Worm (Caenorhabditis elegans): Measurements from ENCODE around the gene alh-4.

alh-4 gene

DNA sequence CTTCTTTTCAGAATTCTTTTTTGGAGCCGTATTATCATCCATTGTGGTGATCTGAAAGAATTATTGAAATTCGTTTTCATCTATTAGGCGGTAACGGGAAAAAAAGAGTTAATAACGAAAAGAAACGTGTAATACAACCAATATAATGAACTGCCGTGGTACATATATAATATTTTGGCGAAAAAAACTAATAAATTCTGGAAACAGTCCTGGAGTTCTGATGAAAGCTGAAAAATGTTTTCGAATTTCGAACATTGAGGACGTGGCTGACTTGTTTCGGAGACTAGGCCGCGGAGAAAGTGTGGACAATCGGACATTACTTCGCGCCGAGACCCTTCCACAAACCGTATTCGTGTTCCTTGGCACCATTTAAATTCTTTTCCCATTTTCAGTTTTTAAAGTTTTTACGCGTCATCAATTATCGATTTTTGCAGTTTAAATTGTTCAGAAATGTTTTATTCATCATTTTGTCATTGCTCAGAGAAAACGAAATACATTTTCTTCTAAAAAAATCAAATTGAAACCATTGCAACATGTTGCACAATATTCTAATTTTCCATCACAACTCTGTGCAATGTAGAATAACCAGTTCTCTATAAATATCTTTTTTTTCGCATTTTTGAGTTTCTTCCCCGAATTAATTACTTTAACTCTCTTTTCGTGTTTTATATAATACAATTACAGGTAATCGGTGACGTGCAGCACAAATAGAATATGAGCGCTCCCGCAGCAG lies 3.9 kb upstream of the alh-4 start, which contains the start of the genes gad-1 and erfa-1 (continued):
- TF ChIP-seq atf-7 (tag; optimal IDR thresholded peaks at IDR 0.05) (no peak), attf-5 (GFP tag; optimal IDR thresholded peaks at IDR 0.05) (peak; percentile 47), Y79H2A.3 (GFP tag; conservative IDR thresholded peaks at IDR 0.05) (no peak), die-1 (tag; optimal IDR thresholded peaks at IDR 0.05) (no peak), dpff-1 (tag; optimal IDR thresholded peaks at IDR 0.05) (no peak), unc-130 (GFP tag; optimal IDR thresholded peaks at IDR 0.05) (no peak), lsl-1 (GFP tag; optimal IDR thresholded peaks at IDR 0.05) (peak; percentile 77), F52B5.7 (tag; optimal IDR thresholded peaks at IDR 0.05) (no peak), snpc-3.4 (tag; optimal IDR thresholded peaks at IDR 0.05) (no peak), aptf-2 (GFP tag; conservative IDR thresholded peaks at IDR 0.05) (no peak), rcor-1 (GFP tag; IDR thresholded peaks at IDR 0.05) (peak; percentile 68), snpc-1.1 (tag; optimal IDR thresholded peaks at IDR 0.05; ENCODE audit: insufficient read depth) (no peak), hsf-1 (GFP tag; IDR thresholded peaks at IDR 0.05) (no peak), madf-6 (GFP tag; IDR thresholded peaks at IDR 0.05) (peak; percentile 69), let-526 (GFP tag; IDR thresholded peaks at IDR 0.05) (no peak), B0261.1 (tag; optimal IDR thresholded peaks at IDR 0.05) (no peak)

ce11 chrV:6430526-6431371 lies 1.0 kb upstream of the alh-4 start:
- TF ChIP-seq B0336.3 (GFP tag; IDR thresholded peaks at IDR 0.05) = no peak
- TF ChIP-seq ztf-25 (GFP tag; IDR thresholded peaks at IDR 0.05) = no peak
- no peak for TF ChIP-seq C17E4.6 (GFP tag; IDR thresholded peaks at IDR 0.05)
- no peak for TF ChIP-seq B0261.1 (tag; optimal IDR thresholded peaks at IDR 0.05)
- TF ChIP-seq nfya-1 (tag; optimal IDR thresholded peaks at IDR 0.05; ENCODE audit: borderline replicate concordance, insufficient read depth) = no peak
- no peak for TF ChIP-seq dox-1 (GFP tag; IDR thresholded peaks at IDR 0.05)
- no peak for TF ChIP-seq nhr-179 (tag; optimal IDR thresholded peaks at IDR 0.05)
- 0 out of 2 replicates have a peak, but pooled peaks have one; percentile 9 for TF ChIP-seq F33H1.4 (GFP tag; IDR thresholded peaks at IDR 0.05)
- no peak for TF ChIP-seq F22D6.2 (tag; optimal IDR thresholded peaks at IDR 0.05)
- no peak for TF ChIP-seq lsl-1 (GFP tag; optimal IDR thresholded peaks at IDR 0.05)
- no peak for TF ChIP-seq ceh-27 (GFP tag; optimal IDR thresholded peaks at IDR 0.05)
- no peak for TF ChIP-seq mel-28 (tag; optimal IDR thresholded peaks at IDR 0.05; ENCODE audit: borderline replicate concordance)
- no peak for TF ChIP-seq cebp-1 (GFP tag; IDR thresholded peaks at IDR 0.05)
- TF ChIP-seq cebp-1 (tag; optimal IDR thresholded peaks at IDR 0.05) = peak; percentile 48
- peak; percentile 52; the same call in 1 of the 2 replicates for TF ChIP-seq nfyb-1 (GFP tag; IDR thresholded peaks at IDR 0.05)
- no peak for TF ChIP-seq sea-2 (GFP tag; IDR thresholded peaks at IDR 0.05)
- TF ChIP-seq lin-54 (GFP tag; optimal IDR thresholded peaks at IDR 0.05) = no peak
- no peak for TF ChIP-seq ztf-28 (GFP tag; IDR thresholded peaks at IDR 0.05)
- TF ChIP-seq snpc-1.1 (tag; optimal IDR thresholded peaks at IDR 0.05; ENCODE audit: insufficient read depth) = no peak
- no peak for TF ChIP-seq egrh-3 (GFP tag; IDR thresholded peaks at IDR 0.05)
- TF ChIP-seq tbp1 (GFP tag; optimal IDR thresholded peaks at IDR 0.05) = no peak
- no peak for TF ChIP-seq xnd-1 (tag; optimal IDR thresholded peaks at IDR 0.05)
- TF ChIP-seq mxl-1 (tag; optimal IDR thresholded peaks at IDR 0.05) = no peak
- peak; percentile 71 for TF ChIP-seq nhr-80 (tag; optimal IDR thresholded peaks at IDR 0.05)
- no peak for TF ChIP-seq B0035.1 (tag; optimal IDR thresholded peaks at IDR 0.05)
- TF ChIP-seq tlf-1 (GFP tag; optimal IDR thresholded peaks at IDR 0.05) = no peak
- TF ChIP-seq ama-1 (optimal IDR thresholded peaks at IDR 0.05) = no peak
- TF ChIP-seq ama-1 (GFP tag; optimal IDR thresholded peaks at IDR 0.05) = peak in 1 of 2 experiments; percentile 8
- no peak for TF ChIP-seq hlh-12 (tag; optimal IDR thresholded peaks at IDR 0.05)
- no peak for TF ChIP-seq akir-1 (GFP tag; optimal IDR thresholded peaks at IDR 0.05)
- TF ChIP-seq tbx-9 (tag; optimal IDR thresholded peaks at IDR 0.05; ENCODE audit: borderline replicate concordance) = no peak
- no peak for TF ChIP-seq him-1 (tag; optimal IDR thresholded peaks at IDR 0.05)
- TF ChIP-seq atf-7 (tag; optimal IDR thresholded peaks at IDR 0.05) = no peak

Data from whole organism, young adult.